Worm (Caenorhabditis elegans): ENCODE measurements around the gene cah-3.

Gene cah-3

ce11 chrX:16484043-16484442, 3.2 kb upstream of the cah-3 start:
- no peak for TF ChIP-seq hmg-4 (GFP tag; optimal IDR thresholded peaks at IDR 0.05)
- no peak for TF ChIP-seq tbx-37 (GFP tag; conservative IDR thresholded peaks at IDR 0.05)
- TF ChIP-seq sea-1 (GFP tag; conservative IDR thresholded peaks at IDR 0.05), result no peak
- TF ChIP-seq B0310.2 (tag; optimal IDR thresholded peaks at IDR 0.05), result no peak

ce11 chrX:16484681-16485080, 2.6 kb upstream of the cah-3 start:
- TF ChIP-seq ceh-13 (GFP tag; optimal IDR thresholded peaks at IDR 0.05) (no peak), B0310.2 (tag; optimal IDR thresholded peaks at IDR 0.05) (no peak), pes-1 (GFP tag; IDR thresholded peaks at IDR 0.05) (no peak), tbx-11 (GFP tag; IDR thresholded peaks at IDR 0.05) (no peak), tra-4 (tag; optimal IDR thresholded peaks at IDR 0.05) (no peak), ceh-36 (tag; optimal IDR thresholded peaks at IDR 0.05) (no peak), hmg-4 (GFP tag; optimal IDR thresholded peaks at IDR 0.05) (no peak), aly-1 (tag; optimal IDR thresholded peaks at IDR 0.05) (no peak), F13C5.2 (tag; optimal IDR thresholded peaks at IDR 0.05) (no peak), flt-1 (GFP tag; IDR thresholded peaks at IDR 0.05) (no peak), sea-1 (GFP tag; conservative IDR thresholded peaks at IDR 0.05) (no peak), tbx-37 (GFP tag; conservative IDR thresholded peaks at IDR 0.05) (no peak), hnd-1 (tag; optimal IDR thresholded peaks at IDR 0.05) (no peak), hmbx-1 (tag; optimal IDR thresholded peaks at IDR 0.05) (no peak), scrt-1 (GFP tag; IDR thresholded peaks at IDR 0.05) (no peak), ets-7 (tag; optimal IDR thresholded peaks at IDR 0.05) (no peak), ama-1 (optimal IDR thresholded peaks at IDR 0.05) (no peak)

ce11 chrX:16485322-16485721, 2.0 kb upstream of the cah-3 start:
- TF ChIP-seq tra-4 (tag; optimal IDR thresholded peaks at IDR 0.05) (no peak), B0310.2 (tag; optimal IDR thresholded peaks at IDR 0.05) (no peak), hmbx-1 (tag; optimal IDR thresholded peaks at IDR 0.05) (no peak), aly-1 (tag; optimal IDR thresholded peaks at IDR 0.05) (no peak), F13C5.2 (tag; optimal IDR thresholded peaks at IDR 0.05) (no peak), scrt-1 (GFP tag; IDR thresholded peaks at IDR 0.05) (no peak), ets-7 (tag; optimal IDR thresholded peaks at IDR 0.05) (no peak), hmg-4 (GFP tag; optimal IDR thresholded peaks at IDR 0.05) (no peak), tbx-11 (GFP tag; IDR thresholded peaks at IDR 0.05) (no peak), tbx-37 (GFP tag; conservative IDR thresholded peaks at IDR 0.05) (no peak), hnd-1 (tag; optimal IDR thresholded peaks at IDR 0.05) (no peak), ceh-36 (tag; optimal IDR thresholded peaks at IDR 0.05) (no peak), sea-1 (GFP tag; conservative IDR thresholded peaks at IDR 0.05) (no peak), ceh-13 (GFP tag; optimal IDR thresholded peaks at IDR 0.05) (no peak), pes-1 (GFP tag; IDR thresholded peaks at IDR 0.05) (no peak), flt-1 (GFP tag; IDR thresholded peaks at IDR 0.05) (no peak)

- TF ChIP-seq hnd-1 (tag; optimal IDR thresholded peaks at IDR 0.05) (no peak), sea-1 (GFP tag; conservative IDR thresholded peaks at IDR 0.05) (no peak), ets-7 (tag; optimal IDR thresholded peaks at IDR 0.05) (no peak), aly-1 (tag; optimal IDR thresholded peaks at IDR 0.05) (no peak), F13C5.2 (tag; optimal IDR thresholded peaks at IDR 0.05) (no peak), hmg-4 (GFP tag; optimal IDR thresholded peaks at IDR 0.05) (no peak), ceh-13 (GFP tag; optimal IDR thresholded peaks at IDR 0.05) (no peak), ama-1 (optimal IDR thresholded peaks at IDR 0.05) (no peak)
Observed at ce11 chrX:16490753-16491152, 3.5 kb downstream of the cah-3 start.

- TF ChIP-seq ceh-36 (tag; optimal IDR thresholded peaks at IDR 0.05), result no peak
- no peak for TF ChIP-seq pes-1 (GFP tag; IDR thresholded peaks at IDR 0.05)
- no peak for TF ChIP-seq flt-1 (GFP tag; IDR thresholded peaks at IDR 0.05)
- TF ChIP-seq aly-1 (tag; optimal IDR thresholded peaks at IDR 0.05), result no peak
- no peak for TF ChIP-seq B0310.2 (tag; optimal IDR thresholded peaks at IDR 0.05)
- no peak for TF ChIP-seq ceh-13 (GFP tag; optimal IDR thresholded peaks at IDR 0.05)
- no peak for TF ChIP-seq F13C5.2 (tag; optimal IDR thresholded peaks at IDR 0.05)
- TF ChIP-seq ets-7 (tag; optimal IDR thresholded peaks at IDR 0.05), result no peak
- TF ChIP-seq tbx-11 (GFP tag; IDR thresholded peaks at IDR 0.05), result no peak
- TF ChIP-seq tbx-37 (GFP tag; conservative IDR thresholded peaks at IDR 0.05), result no peak
- no peak for TF ChIP-seq hnd-1 (tag; optimal IDR thresholded peaks at IDR 0.05)
- no peak for TF ChIP-seq tra-4 (tag; optimal IDR thresholded peaks at IDR 0.05)
- TF ChIP-seq ama-1 (optimal IDR thresholded peaks at IDR 0.05), result no peak
- no peak for TF ChIP-seq hmg-4 (GFP tag; optimal IDR thresholded peaks at IDR 0.05)
- no peak for TF ChIP-seq hmbx-1 (tag; optimal IDR thresholded peaks at IDR 0.05)
- no peak for TF ChIP-seq scrt-1 (GFP tag; IDR thresholded peaks at IDR 0.05)
- TF ChIP-seq sea-1 (GFP tag; conservative IDR thresholded peaks at IDR 0.05), result no peak
Observed at ce11 chrX:16494630-16495029, 7.3 kb downstream of the cah-3 start, which contains the start of gene K05G3.2. Gene K05G3.2, plus strand, starts transcription at chrX:16494930.

ce11 chrX:16501032-16501431, 13.8 kb downstream of the cah-3 start, which contains the start of gene K05G3.1:
Gene K05G3.1, plus strand, starts transcription at chrX:16501332.
- TF ChIP-seq B0310.2 (tag; optimal IDR thresholded peaks at IDR 0.05), result no peak
- TF ChIP-seq ceh-13 (GFP tag; optimal IDR thresholded peaks at IDR 0.05), result no peak
- TF ChIP-seq tbx-11 (GFP tag; IDR thresholded peaks at IDR 0.05), result no peak
- no peak for TF ChIP-seq tbx-37 (GFP tag; conservative IDR thresholded peaks at IDR 0.05)
- no peak for TF ChIP-seq hmg-4 (GFP tag; optimal IDR thresholded peaks at IDR 0.05)
- no peak for TF ChIP-seq aly-1 (tag; optimal IDR thresholded peaks at IDR 0.05)
- no peak for TF ChIP-seq tra-4 (tag; optimal IDR thresholded peaks at IDR 0.05)
- TF ChIP-seq F13C5.2 (tag; optimal IDR thresholded peaks at IDR 0.05), result no peak
- no peak for TF ChIP-seq sea-1 (GFP tag; conservative IDR thresholded peaks at IDR 0.05)
- TF ChIP-seq hmbx-1 (tag; optimal IDR thresholded peaks at IDR 0.05), result no peak
- TF ChIP-seq hnd-1 (tag; optimal IDR thresholded peaks at IDR 0.05), result no peak
- TF ChIP-seq ets-7 (tag; optimal IDR thresholded peaks at IDR 0.05), result no peak
- TF ChIP-seq ama-1 (optimal IDR thresholded peaks at IDR 0.05), result no peak
- TF ChIP-seq ceh-36 (tag; optimal IDR thresholded peaks at IDR 0.05), result no peak
- TF ChIP-seq flt-1 (GFP tag; IDR thresholded peaks at IDR 0.05), result no peak
- no peak for TF ChIP-seq scrt-1 (GFP tag; IDR thresholded peaks at IDR 0.05)

- TF ChIP-seq ceh-36 (tag; optimal IDR thresholded peaks at IDR 0.05) (no peak), B0310.2 (tag; optimal IDR thresholded peaks at IDR 0.05) (no peak), scrt-1 (GFP tag; IDR thresholded peaks at IDR 0.05) (0 out of 2 replicates have a peak, but pooled peaks have one; percentile 45), pes-1 (GFP tag; IDR thresholded peaks at IDR 0.05) (peak; percentile 60; the same call in 1 of the 2 replicates), flt-1 (GFP tag; IDR thresholded peaks at IDR 0.05) (no peak), sea-1 (GFP tag; conservative IDR thresholded peaks at IDR 0.05) (0 out of 2 replicates have a peak, but pooled peaks have one; percentile 59)
Observed at ce11 chrX:16502997-16503396, 15.7 kb downstream of the cah-3 start.
